Fruit fly (Drosophila melanogaster): ENCODE measurements around the gene ppk14.
A peak's percentile ranks its signal among the peaks of the same experiment; 100 is the strongest.

ppk14 gene

DNA sequence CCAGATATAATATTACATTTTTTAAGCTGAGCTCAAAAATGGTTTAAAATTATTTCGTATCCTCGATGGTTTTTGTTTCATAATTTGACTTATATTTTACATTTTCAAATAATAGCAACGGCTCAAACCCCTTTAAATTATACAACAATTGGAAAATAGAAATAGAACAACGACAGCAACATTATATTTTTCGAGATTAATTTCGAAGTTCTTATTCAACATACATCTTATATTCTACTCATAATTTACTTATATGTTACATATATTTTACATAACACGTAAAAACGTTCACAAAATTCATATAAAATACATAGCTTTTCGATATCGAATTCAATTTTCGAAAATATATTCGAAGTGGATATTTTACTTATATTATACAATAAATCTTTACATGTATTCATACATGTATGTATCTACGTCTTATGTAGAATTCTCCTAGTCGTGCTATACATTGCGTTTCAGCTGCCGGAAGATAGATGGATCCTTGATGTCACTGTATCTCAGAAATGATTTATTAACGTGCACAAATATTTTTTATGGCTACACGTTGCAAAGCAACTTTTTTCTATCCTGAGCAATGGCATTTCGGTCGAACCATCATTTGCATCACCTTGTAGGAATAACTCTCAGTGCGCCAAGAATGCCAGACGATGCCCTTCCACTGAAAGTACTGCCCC lies 2.1 kb downstream of the ppk14 start (continued):
- TF ChIP-seq CG2120 (GFP tag; optimal IDR thresholded peaks at IDR 0.05) (no peak), scrt (GFP tag; optimal IDR thresholded peaks at IDR 0.05) (no peak), tin (GFP tag; optimal IDR thresholded peaks at IDR 0.05) (peak; percentile 23), crp (GFP tag; optimal IDR thresholded peaks at IDR 0.05) (no peak), CG10366 (GFP tag; IDR thresholded peaks at IDR 0.05) (peak; percentile 10; the same call in 1 of the 2 replicates), nau (GFP tag; optimal IDR thresholded peaks at IDR 0.05) (peak; percentile 32), CG6683 (GFP tag; optimal IDR thresholded peaks at IDR 0.05) (peak; percentile 27), CG13775 (GFP tag; optimal IDR thresholded peaks at IDR 0.05) (peak; percentile 1), bsh (GFP tag; optimal IDR thresholded peaks at IDR 0.05) (peak in 1 of 2 experiments; percentile 49), CG2889 (GFP tag; IDR thresholded peaks at IDR 0.05) (no peak), Hr78 (GFP tag; optimal IDR thresholded peaks at IDR 0.05) (no peak), lilli (GFP tag; optimal IDR thresholded peaks at IDR 0.05) (no peak), chn (GFP tag; optimal IDR thresholded peaks at IDR 0.05) (no peak), CG2712 (tag; optimal IDR thresholded peaks at IDR 0.05) (peak; percentile 61), HLH54F (GFP tag; optimal IDR thresholded peaks at IDR 0.05) (no peak), Dbx (GFP tag; IDR thresholded peaks at IDR 0.05) (no peak), sens-2 (GFP tag; IDR thresholded peaks at IDR 0.05) (0 out of 2 replicates have a peak, but pooled peaks have one; percentile 8), CG7963 (GFP tag; IDR thresholded peaks at IDR 0.05; ENCODE audit: partially characterized antibody) (no peak), grn (GFP tag; optimal IDR thresholded peaks at IDR 0.05) (no peak), CG8281 (tag; optimal IDR thresholded peaks at IDR 0.05) (no peak), trem (tag; optimal IDR thresholded peaks at IDR 0.05) (peak; percentile 46), fru (optimal IDR thresholded peaks at IDR 0.05) (no peak), CG11695 (GFP tag; IDR thresholded peaks at IDR 0.05) (0 out of 3 replicates have a peak, but pooled peaks have one; percentile 20), CG7556 (GFP tag; optimal IDR thresholded peaks at IDR 0.05) (no peak), inv (GFP tag; IDR thresholded peaks at IDR 0.05; ENCODE audit: partially characterized antibody) (no peak), sim (GFP tag; IDR thresholded peaks at IDR 0.05) (no peak), Rx (GFP tag; IDR thresholded peaks at IDR 0.05) (no peak), Dip3 (GFP tag; optimal IDR thresholded peaks at IDR 0.05) (no peak), row (GFP tag; IDR thresholded peaks at IDR 0.05) (no peak), zfh1 (GFP tag; IDR thresholded peaks at IDR 0.05) (peak; percentile 69; the same call in 2 of the 3 replicates), slbo (GFP tag; IDR thresholded peaks at IDR 0.05) (peak; percentile 28), ci (GFP tag; IDR thresholded peaks at IDR 0.05) (peak; percentile 85; the same call in 2 of the 3 replicates), sna (GFP tag; IDR thresholded peaks at IDR 0.05; ENCODE audit: partially characterized antibody) (no peak), gt (GFP tag; IDR thresholded peaks at IDR 0.05) (no peak), CG15479 (GFP tag; optimal IDR thresholded peaks at IDR 0.05) (no peak), ftz-f1 (GFP tag; optimal IDR thresholded peaks at IDR 0.05) (no peak), CG9876 (GFP tag; optimal IDR thresholded peaks at IDR 0.05) (no peak), CG10959 (GFP tag; IDR thresholded peaks at IDR 0.05) (no peak; the same call in 1 of the 2 replicates), Hey (tag; optimal IDR thresholded peaks at IDR 0.05) (no peak), rib (GFP tag; IDR thresholded peaks at IDR 0.05) (no peak), CG11247 (GFP tag; IDR thresholded peaks at IDR 0.05) (peak; percentile 39; the same call in 1 of the 2 replicates), MBD-R2 (GFP tag; IDR thresholded peaks at IDR 0.05) (no peak), emc (GFP tag; optimal IDR thresholded peaks at IDR 0.05) (no peak), CG6654 (GFP tag; optimal IDR thresholded peaks at IDR 0.05) (peak; percentile 10), Chrac-16 (GFP tag; optimal IDR thresholded peaks at IDR 0.05) (no peak), CG18599 (GFP tag; optimal IDR thresholded peaks at IDR 0.05) (peak; percentile 52), Myb (GFP tag; optimal IDR thresholded peaks at IDR 0.05) (no peak), CG1832 (GFP tag; optimal IDR thresholded peaks at IDR 0.05) (no peak), B-H1 (GFP tag; IDR thresholded peaks at IDR 0.05) (no peak; the same call in 2 of the 3 replicates), Hr3 (GFP tag; optimal IDR thresholded peaks at IDR 0.05) (no peak)
